Fruit fly (Drosophila melanogaster) whole organism, embryonic: ENCODE measurements around the gene Mad.

Experiments
- CG10654 ChIP-seq: fragments of 200-800 bp; sonication (Bioruptor generic); optimal IDR thresholded peaks from 2 replicates; lab custom pipeline; 2016; ENCODE audit warnings: missing biosample characterization, missing genetic modification characterization
- CG11247 ChIP-seq: fragments of 200-800 bp; sonication (Bioruptor generic); IDR thresholded peaks from 2 replicates; pipeline ENCODE4 v1.3.6; 2022; ENCODE audit warnings: missing biosample characterization, missing genetic modification characterization
- CG2889 ChIP-seq: fragments of 200-800 bp; sonication (Bioruptor generic); IDR thresholded peaks from 3 replicates; pipeline ENCODE4 v1.3.6; 2022; ENCODE audit warnings: missing biosample characterization, missing genetic modification characterization
- CG8924 ChIP-seq: fragments of 200-800 bp; optimal IDR thresholded peaks from 3 replicates; lab custom pipeline; 2019; ENCODE audit warnings: missing biosample characterization, mild to moderate bottlenecking, missing genetic modification characterization, moderate library complexity
- CkIIα-i1 ChIP-seq: fragments of 200-800 bp; sonication (Bioruptor generic); IDR thresholded peaks from 2 replicates; pipeline ENCODE4 v1.3.6; 2022; ENCODE audit warnings: missing biosample characterization, missing genetic modification characterization
- HLH54F ChIP-seq: fragments of 200-800 bp; sonication (Bioruptor generic); optimal IDR thresholded peaks from 3 replicates; lab custom pipeline; 2016; ENCODE audit warnings: missing biosample characterization, missing genetic modification characterization
- ase ChIP-seq: fragments of 200-800 bp; sonication (Bioruptor generic); IDR thresholded peaks from 3 replicates; pipeline ENCODE4 v1.3.6; 2022; ENCODE audit warnings: missing biosample characterization, missing genetic modification characterization
- phol ChIP-seq: fragments of 200-800 bp; sonication (Bioruptor generic); optimal IDR thresholded peaks from 3 replicates; lab custom pipeline; 2018; ENCODE audit warnings: missing biosample characterization, mild to moderate bottlenecking, missing genetic modification characterization, moderate library complexity
- psq ChIP-seq: fragments of 200-800 bp; sonication (Bioruptor generic); optimal IDR thresholded peaks from 2 replicates; lab custom pipeline; 2017; ENCODE audit warnings: missing biosample characterization, missing genetic modification characterization
- salm ChIP-seq: fragments of 200-800 bp; sonication (Bioruptor generic); optimal IDR thresholded peaks from 2 replicates; lab custom pipeline; 2018; ENCODE audit warnings: missing biosample characterization, mild to moderate bottlenecking, missing genetic modification characterization
- slp2 ChIP-seq: fragments of 200-800 bp; sonication (Bioruptor generic); optimal IDR thresholded peaks from 2 replicates; lab custom pipeline; 2016; ENCODE audit warnings: missing biosample characterization, missing genetic modification characterization

DNA sequence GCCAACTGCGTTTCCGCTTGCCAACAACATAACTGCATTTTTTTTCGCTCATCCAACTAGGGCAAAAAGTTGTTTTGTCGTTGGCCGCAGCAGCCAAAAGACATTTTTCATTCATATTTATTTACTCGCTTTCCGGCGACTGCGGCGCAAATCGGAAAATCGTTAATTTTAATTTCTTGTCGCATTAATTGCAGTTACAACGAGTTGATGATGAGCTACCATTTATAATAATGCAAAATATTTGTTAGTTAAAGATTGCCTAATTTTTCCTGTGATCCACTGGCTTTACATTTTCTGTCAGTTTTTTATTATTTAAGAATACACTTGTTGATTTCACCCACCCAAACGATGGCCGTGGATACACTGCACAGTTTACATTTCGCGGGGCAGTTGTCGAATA lies 50.1 kb downstream of the Mad start, which contains the start of gene PpD6:
- TF ChIP-seq CkIIα-i1 (GFP tag; lab: Robert Waterston, UW) (no peak), ase (no peak), CG2889 (no peak), HLH54F (no peak), CG8924 (tag; lab: Kevin White, UChicago) (no peak), CG11247 (GFP tag; lab: Robert Waterston, UW) (no peak), phol (tag; lab: Kevin White, UChicago) (no peak), CG10654 (GFP tag; lab: Kevin White, UChicago) (no peak), psq (GFP tag; lab: Kevin White, UChicago) (no peak), salm (tag; lab: Kevin White, UChicago) (no peak), slp2 (GFP tag; lab: Kevin White, UChicago) (no peak)
